Worm (Caenorhabditis elegans): Measurements from ENCODE around the gene K07E3.1.

The K07E3.1 gene

DNA sequence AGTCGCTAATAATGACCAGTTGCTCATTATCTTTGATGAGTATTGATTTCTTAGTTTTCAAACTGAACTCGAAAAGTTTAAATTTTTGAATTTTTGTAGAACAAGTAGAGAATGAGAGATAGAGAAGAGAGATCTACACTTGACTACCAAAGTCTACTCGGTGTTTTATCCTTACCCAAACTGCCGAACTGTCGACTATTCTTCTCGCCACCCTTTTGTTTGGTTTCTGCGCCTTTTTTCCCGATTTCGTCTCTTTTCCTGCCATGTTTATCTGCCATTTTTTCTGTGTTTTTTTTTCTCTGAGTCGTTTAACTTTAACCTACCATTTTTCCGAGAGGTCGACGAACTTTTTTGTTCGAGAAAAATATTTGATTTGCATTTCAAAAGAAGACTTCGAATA lies 13.0 kb downstream of the K07E3.1 start, which contains the start of gene C02B8.12:
Gene C02B8.12, minus strand, starts transcription at position 175 of the 400 bp plus-strand sequence.
- TF ChIP-seq ZK546.5 (tag; optimal IDR thresholded peaks at IDR 0.05) = no peak
- TF ChIP-seq pha-4 (tag; optimal IDR thresholded peaks at IDR 0.05) = peak; percentile 37
- TF ChIP-seq nhr-43 (tag; optimal IDR thresholded peaks at IDR 0.05; ENCODE audit: poor library complexity, severe bottlenecking) = no peak
- TF ChIP-seq nhr-28 (tag; optimal IDR thresholded peaks at IDR 0.05) = no peak
- no peak for TF ChIP-seq nfya-1 (tag; optimal IDR thresholded peaks at IDR 0.05; ENCODE audit: insufficient read depth)
- TF ChIP-seq nhr-77 (tag; optimal IDR thresholded peaks at IDR 0.05) = no peak
- TF ChIP-seq fos-1 (tag; optimal IDR thresholded peaks at IDR 0.05) = no peak
- TF ChIP-seq ztf-4 (tag; optimal IDR thresholded peaks at IDR 0.05) = no peak
- TF ChIP-seq aly-2 (tag; optimal IDR thresholded peaks at IDR 0.05) = no peak

DNA sequence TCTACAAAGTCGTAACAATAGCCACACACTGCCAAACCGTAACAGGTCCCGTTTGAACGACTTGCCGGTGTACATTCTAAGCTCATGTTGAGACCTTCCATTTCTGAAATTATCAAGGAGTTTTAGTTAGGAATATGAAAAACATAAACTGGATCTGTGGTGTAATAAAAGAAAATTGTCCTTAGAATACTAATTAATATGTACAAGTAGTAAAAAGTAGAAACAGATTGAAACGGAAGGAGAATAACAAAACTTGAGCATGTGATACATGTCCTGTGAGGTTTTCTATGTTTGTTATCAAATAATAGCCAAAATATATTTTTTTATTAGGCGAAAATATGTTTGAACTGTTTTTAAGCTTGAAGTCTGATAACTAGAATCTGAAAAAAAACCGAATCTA lies 19.3 kb downstream of the K07E3.1 start, which contains the start of gene frpr-1:
Gene frpr-1, minus strand, starts transcription at position 101 of the 400 bp plus-strand sequence.
- no peak for TF ChIP-seq lin-39 (tag; optimal IDR thresholded peaks at IDR 0.05)
- no peak for TF ChIP-seq nhr-25 (tag; optimal IDR thresholded peaks at IDR 0.05)
- no peak for TF ChIP-seq nhr-28 (tag; optimal IDR thresholded peaks at IDR 0.05)
- TF ChIP-seq nhr-43 (tag; optimal IDR thresholded peaks at IDR 0.05; ENCODE audit: poor library complexity, severe bottlenecking) = no peak
- TF ChIP-seq skn-1 (tag; optimal IDR thresholded peaks at IDR 0.05) = no peak
- TF ChIP-seq mdl-1 (tag; optimal IDR thresholded peaks at IDR 0.05) = no peak
- no peak for TF ChIP-seq egl-27 (tag; optimal IDR thresholded peaks at IDR 0.05)
- TF ChIP-seq pqm-1 (tag; optimal IDR thresholded peaks at IDR 0.05) = no peak
- TF ChIP-seq pha-4 (tag; optimal IDR thresholded peaks at IDR 0.05) = no peak
- no peak for TF ChIP-seq unc-62 (GFP tag; optimal IDR thresholded peaks at IDR 0.05)
- TF ChIP-seq lin-15B (tag; optimal IDR thresholded peaks at IDR 0.05) = no peak
- TF ChIP-seq nhr-237 (tag; optimal IDR thresholded peaks at IDR 0.05) = no peak
- no peak for TF ChIP-seq tbx-2 (tag; optimal IDR thresholded peaks at IDR 0.05)
- no peak for TF ChIP-seq ama-1 (optimal IDR thresholded peaks at IDR 0.05)
- TF ChIP-seq elt-2 (tag; optimal IDR thresholded peaks at IDR 0.05) = no peak
- TF ChIP-seq ceh-9 (tag; optimal IDR thresholded peaks at IDR 0.05) = no peak
- no peak for TF ChIP-seq lsy-12 (tag; optimal IDR thresholded peaks at IDR 0.05)
- TF ChIP-seq ceh-28 (tag; optimal IDR thresholded peaks at IDR 0.05) = no peak
- TF ChIP-seq unc-39 (tag; optimal IDR thresholded peaks at IDR 0.05) = no peak
- no peak for TF ChIP-seq ZK546.5 (tag; optimal IDR thresholded peaks at IDR 0.05)

DNA sequence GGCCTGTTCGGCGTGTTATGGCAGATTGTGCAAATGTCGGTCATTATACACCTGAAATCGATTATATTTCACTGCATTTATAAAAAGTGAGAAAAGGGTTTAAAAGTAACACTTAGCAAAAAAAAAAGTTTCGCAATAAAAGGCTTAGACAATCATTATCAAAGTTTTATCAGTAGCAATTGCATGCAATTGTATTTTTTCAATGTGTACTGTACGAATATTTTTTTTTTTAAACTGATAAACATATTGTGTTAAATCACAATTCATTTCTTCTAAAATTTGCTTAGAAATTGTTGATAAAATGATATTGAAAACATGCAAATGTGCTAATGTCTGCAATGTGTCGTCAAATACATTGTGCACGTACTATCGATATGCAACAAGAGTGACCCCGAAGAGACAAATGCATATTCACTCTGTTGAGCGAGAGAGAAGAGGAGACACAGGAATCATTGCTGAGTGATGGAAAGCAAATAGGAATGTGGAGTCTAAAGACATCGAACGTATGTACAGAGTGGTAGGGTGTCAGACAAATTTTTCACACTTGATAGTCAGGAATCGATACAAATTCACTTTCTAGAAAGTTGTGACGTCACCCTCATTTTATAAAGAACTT lies 26.1 kb downstream of the K07E3.1 start, which contains the start of gene C02B8.6:
Gene C02B8.6, minus strand, starts transcription at position 51 of the 616 bp plus-strand sequence.
- TF ChIP-seq pqm-1 (tag; optimal IDR thresholded peaks at IDR 0.05) = peak; percentile 64
- peak; percentile 60 for TF ChIP-seq lin-39 (tag; optimal IDR thresholded peaks at IDR 0.05)
- peak; percentile 14 for TF ChIP-seq lin-15B (tag; optimal IDR thresholded peaks at IDR 0.05)
- peak; percentile 85 for TF ChIP-seq pha-4 (tag; optimal IDR thresholded peaks at IDR 0.05)
- peak; percentile 12 for TF ChIP-seq snpc-4 (tag; optimal IDR thresholded peaks at IDR 0.05)
- peak; percentile 73 for TF ChIP-seq ceh-28 (tag; optimal IDR thresholded peaks at IDR 0.05)
- TF ChIP-seq nhr-28 (tag; optimal IDR thresholded peaks at IDR 0.05) = no peak
- TF ChIP-seq nfya-1 (tag; optimal IDR thresholded peaks at IDR 0.05; ENCODE audit: insufficient read depth) = peak; percentile 51
- TF ChIP-seq nhr-237 (tag; optimal IDR thresholded peaks at IDR 0.05) = no peak
- no peak for TF ChIP-seq zag-1 (tag; optimal IDR thresholded peaks at IDR 0.05)
- TF ChIP-seq elt-2 (tag; optimal IDR thresholded peaks at IDR 0.05) = peak; percentile 70
- peak; percentile 53 for TF ChIP-seq hmg-11 (tag; optimal IDR thresholded peaks at IDR 0.05)
- peak; percentile 19 for TF ChIP-seq skn-1 (tag; optimal IDR thresholded peaks at IDR 0.05)

DNA sequence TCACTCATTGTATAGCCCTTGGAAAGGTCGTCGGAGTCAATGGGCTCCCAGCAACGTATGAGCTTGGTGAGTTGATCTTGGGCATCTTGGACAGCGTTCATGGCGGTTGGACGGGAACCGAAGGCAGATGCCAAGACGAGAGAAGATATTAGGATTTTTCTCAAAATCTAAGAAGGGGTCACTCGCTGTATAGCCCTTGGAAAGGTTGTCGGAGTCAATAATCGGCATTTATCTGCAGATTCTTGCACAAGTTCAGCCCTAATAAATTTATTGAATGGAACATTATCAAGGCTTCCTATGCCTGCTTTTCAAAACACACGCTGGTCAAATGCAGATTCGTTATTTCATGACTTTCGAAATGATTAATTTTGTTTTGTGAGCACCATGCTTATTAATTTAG lies 27.5 kb downstream of the K07E3.1 start, which contains the start of gene C02B8.7:
Gene C02B8.7, minus strand, starts transcription at position 101 of the 400 bp plus-strand sequence.
- TF ChIP-seq ceh-9 (tag; optimal IDR thresholded peaks at IDR 0.05) = no peak
- TF ChIP-seq daf-12 (tag; optimal IDR thresholded peaks at IDR 0.05) = no peak
- TF ChIP-seq pqm-1 (tag; optimal IDR thresholded peaks at IDR 0.05) = no peak
- TF ChIP-seq nhr-77 (tag; optimal IDR thresholded peaks at IDR 0.05) = no peak
- TF ChIP-seq pha-4 (tag; optimal IDR thresholded peaks at IDR 0.05) = no peak
- TF ChIP-seq skn-1 (tag; optimal IDR thresholded peaks at IDR 0.05) = no peak

ce11 chrX:8139146-8139545 lies 28.9 kb downstream of the K07E3.1 start, which contains the start of gene C02B8.3:
TSS of gene C02B8.3 (plus strand) at chrX:8139446.
- TF ChIP-seq nfya-1 (tag; optimal IDR thresholded peaks at IDR 0.05; ENCODE audit: insufficient read depth) (no peak), lsy-12 (tag; optimal IDR thresholded peaks at IDR 0.05) (no peak), ZK546.5 (tag; optimal IDR thresholded peaks at IDR 0.05) (no peak), ama-1 (optimal IDR thresholded peaks at IDR 0.05) (no peak), fos-1 (tag; optimal IDR thresholded peaks at IDR 0.05) (no peak), daf-12 (tag; optimal IDR thresholded peaks at IDR 0.05) (no peak), hmg-11 (tag; optimal IDR thresholded peaks at IDR 0.05) (no peak), ceh-82 (tag; optimal IDR thresholded peaks at IDR 0.05) (no peak), nhr-43 (tag; optimal IDR thresholded peaks at IDR 0.05; ENCODE audit: poor library complexity, severe bottlenecking) (no peak), nhr-28 (tag; optimal IDR thresholded peaks at IDR 0.05) (no peak)
